Worm (Caenorhabditis elegans) whole organism, young adult: ENCODE results near the gene D1086.3.
"Not testable (repeated sequence)": the region's sequence is repeated elsewhere in the genome, so short reads cannot be mapped to it uniquely, and the experiment has no call there.

Experiments used
- him-1 ChIP-seq: sonication (generic microtip); optimal IDR thresholded peaks from 2 replicates; lab custom pipeline; 2016; ENCODE audit warnings: missing genotype, missing genetic modification reagents, missing genetic modification characterization, missing compliant biosample characterization
- lin-26 ChIP-seq: fragments of 200-800 bp; sonication (Bioruptor generic); IDR thresholded peaks from 2 replicates; pipeline ENCODE4 v1.3.6; 2022; ENCODE audit warnings: missing genetic modification reagents, missing genetic modification characterization, missing compliant biosample characterization
- unc-130 ChIP-seq: sonication (generic microtip); optimal IDR thresholded peaks from 2 replicates; lab custom pipeline; 2016; ENCODE audit warnings: missing genetic modification reagents, missing genetic modification characterization, missing compliant biosample characterization
- unc-62 ChIP-seq: fragments of 150-350 bp; optimal IDR thresholded peaks from 2 replicates; lab custom pipeline; 2014; ENCODE audit warnings: missing biosample characterization, missing genetic modification reagents, missing genetic modification characterization

- not testable (repeated sequence) for TF ChIP-seq unc-130 (GFP tag; lab: Kevin White, UChicago); unc-62 (GFP tag; lab: Kevin White, UChicago); him-1 (tag; lab: Kevin White, UChicago)
- TF ChIP-seq lin-26: peak; percentile 27; the same call in 1 of the 2 replicates
Observed at ce11 chrV:14137766-14138165, 45.2 kb downstream of the D1086.3 start, which contains the start of gene AH10.4.
